Worm (Caenorhabditis elegans): ENCODE data around the gene Y54G2A.13.

Gene Y54G2A.13

DNA sequence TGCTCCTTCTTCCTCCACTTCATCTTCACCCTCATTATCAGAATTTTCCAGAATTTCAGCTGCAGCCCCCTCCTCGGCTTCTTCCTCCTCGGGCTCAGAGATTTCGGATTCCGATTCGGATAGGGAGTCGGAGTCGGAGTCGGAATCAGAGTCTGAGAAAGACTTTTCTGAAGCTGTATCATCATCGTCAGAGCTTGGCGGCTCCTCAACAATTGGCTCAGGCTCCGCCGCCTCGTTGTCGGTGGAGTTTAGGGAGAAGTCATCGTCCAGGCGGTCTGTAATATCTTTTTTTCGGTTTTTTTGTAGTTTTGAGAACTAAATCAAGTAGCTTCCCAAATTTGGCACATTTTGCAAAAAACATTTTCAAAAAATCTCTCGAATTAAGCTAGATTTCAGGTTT is 48.7 kb downstream of the Y54G2A.13 start:
- no peak for TF ChIP-seq M03D4.4 (tag; optimal IDR thresholded peaks at IDR 0.05)
- no peak for TF ChIP-seq ztf-11 (tag; optimal IDR thresholded peaks at IDR 0.05)
- no peak for TF ChIP-seq nhr-237 (tag; optimal IDR thresholded peaks at IDR 0.05)
- TF ChIP-seq hlh-1 (tag; optimal IDR thresholded peaks at IDR 0.05) = no peak
- no peak for TF ChIP-seq ham-2 (GFP tag; optimal IDR thresholded peaks at IDR 0.05)
- no peak for TF ChIP-seq blmp-1 (tag; optimal IDR thresholded peaks at IDR 0.05)
- no peak for TF ChIP-seq pha-4 (tag; optimal IDR thresholded peaks at IDR 0.05)
- TF ChIP-seq drap-1 (GFP tag; optimal IDR thresholded peaks at IDR 0.05) = no peak
- TF ChIP-seq nhr-12 (tag; optimal IDR thresholded peaks at IDR 0.05) = no peak

ce11 chrIV:2770067-2770466 is 49.5 kb downstream of the Y54G2A.13 start:
- no peak for TF ChIP-seq sem-2 (GFP tag; optimal IDR thresholded peaks at IDR 0.05)
- no peak for TF ChIP-seq unc-39 (tag; optimal IDR thresholded peaks at IDR 0.05)
- TF ChIP-seq hlh-1 (tag; optimal IDR thresholded peaks at IDR 0.05) = no peak
- no peak for TF ChIP-seq nhr-12 (tag; optimal IDR thresholded peaks at IDR 0.05)
- no peak for TF ChIP-seq snpc-4 (tag; optimal IDR thresholded peaks at IDR 0.05)
- TF ChIP-seq nhr-2 (tag; optimal IDR thresholded peaks at IDR 0.05) = no peak
- TF ChIP-seq ceh-83 (GFP tag; optimal IDR thresholded peaks at IDR 0.05) = no peak
- TF ChIP-seq unc-120 (tag; optimal IDR thresholded peaks at IDR 0.05; ENCODE audit: poor library complexity, severe bottlenecking) = no peak
- no peak for TF ChIP-seq lin-13 (tag; optimal IDR thresholded peaks at IDR 0.05)
- no peak for TF ChIP-seq unc-62 (GFP tag; optimal IDR thresholded peaks at IDR 0.05)
- TF ChIP-seq mab-5 (tag; optimal IDR thresholded peaks at IDR 0.05) = no peak
- no peak for TF ChIP-seq cnd-1 (tag; optimal IDR thresholded peaks at IDR 0.05)
- no peak for TF ChIP-seq sptf-1 (tag; optimal IDR thresholded peaks at IDR 0.05)
- TF ChIP-seq ces-1 (GFP tag; optimal IDR thresholded peaks at IDR 0.05) = no peak
- TF ChIP-seq elt-1 (tag; optimal IDR thresholded peaks at IDR 0.05; ENCODE audit: borderline replicate concordance, insufficient read depth) = no peak
- TF ChIP-seq ceh-43 (GFP tag; optimal IDR thresholded peaks at IDR 0.05) = no peak
- no peak for TF ChIP-seq lin-32 (GFP tag; optimal IDR thresholded peaks at IDR 0.05)
- no peak for TF ChIP-seq pha-4 (tag; optimal IDR thresholded peaks at IDR 0.05)

DNA sequence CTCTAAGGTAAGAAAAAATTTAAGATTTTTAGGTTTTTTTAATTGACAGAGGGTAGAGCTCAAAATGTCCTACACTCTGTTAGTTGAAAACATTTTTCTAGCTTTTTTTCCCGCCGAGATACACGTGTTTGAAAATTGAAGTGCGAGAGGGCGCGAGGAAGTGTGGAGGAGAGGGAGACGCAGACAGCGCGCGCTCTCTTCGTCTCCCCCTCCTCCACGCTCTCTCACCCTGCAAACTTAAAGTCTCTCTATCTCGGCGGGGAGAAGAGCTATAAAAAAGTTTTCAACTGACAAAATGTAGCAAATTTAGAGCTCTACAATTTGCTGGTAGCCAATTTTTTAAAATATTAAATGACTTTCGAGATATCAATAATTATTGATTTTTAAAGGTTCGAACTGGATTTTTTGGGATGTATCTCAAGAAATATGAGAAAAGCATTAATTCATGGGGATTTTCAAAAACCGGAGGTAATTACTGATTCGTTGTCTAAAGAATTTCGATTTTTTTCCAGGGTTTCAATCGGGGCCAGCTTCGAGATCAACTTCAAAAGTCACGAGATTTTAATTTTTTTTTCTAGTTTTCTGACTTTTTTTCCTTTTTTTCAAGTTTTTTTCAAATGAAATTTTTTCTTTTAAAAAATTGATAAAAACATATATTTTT is 54.4 kb downstream of the Y54G2A.13 start:
- TF ChIP-seq sptf-1 (tag; optimal IDR thresholded peaks at IDR 0.05) (peak; percentile 12), hlh-1 (tag; optimal IDR thresholded peaks at IDR 0.05) (no peak), nhr-76 (tag; optimal IDR thresholded peaks at IDR 0.05) (no peak), lin-13 (tag; optimal IDR thresholded peaks at IDR 0.05) (no peak), elt-1 (tag; optimal IDR thresholded peaks at IDR 0.05; ENCODE audit: borderline replicate concordance, insufficient read depth) (no peak), nhr-2 (tag; optimal IDR thresholded peaks at IDR 0.05) (no peak), ceh-83 (GFP tag; optimal IDR thresholded peaks at IDR 0.05) (no peak)

Data from whole organism, mixed stage, embryonic.